Worm (Caenorhabditis elegans): ENCODE data around the gene F41B4.3.

Gene F41B4.3

ce11 chrX:6790986-6791385, 44.9 kb downstream of the F41B4.3 start, which contains the start of gene asp-3:
TSS of gene asp-3 (plus strand) at chrX:6791064.
- TF ChIP-seq pha-4 (tag; optimal IDR thresholded peaks at IDR 0.05) (peak; percentile 2), jun-1 (tag; optimal IDR thresholded peaks at IDR 0.05) (no peak), daf-12 (tag; optimal IDR thresholded peaks at IDR 0.05) (no peak), elt-2 (tag; optimal IDR thresholded peaks at IDR 0.05) (peak; percentile 68), pqm-1 (tag; optimal IDR thresholded peaks at IDR 0.05) (peak; percentile 41)

- TF ChIP-seq pha-4 (tag; optimal IDR thresholded peaks at IDR 0.05) (peak; percentile 1), ceh-9 (tag; optimal IDR thresholded peaks at IDR 0.05) (no peak), lin-15B (tag; optimal IDR thresholded peaks at IDR 0.05) (no peak), ceh-28 (tag; optimal IDR thresholded peaks at IDR 0.05) (no peak), fkh-2 (tag; optimal IDR thresholded peaks at IDR 0.05) (no peak), eor-1 (tag; optimal IDR thresholded peaks at IDR 0.05) (no peak), elt-1 (tag; optimal IDR thresholded peaks at IDR 0.05) (no peak), elt-2 (tag; optimal IDR thresholded peaks at IDR 0.05) (peak; percentile 48), pqm-1 (tag; optimal IDR thresholded peaks at IDR 0.05) (peak; percentile 48), aly-2 (tag; optimal IDR thresholded peaks at IDR 0.05) (no peak), nhr-76 (tag; optimal IDR thresholded peaks at IDR 0.05) (no peak)
Observed at ce11 chrX:6790457-6790856, 45.5 kb downstream of the F41B4.3 start.

- TF ChIP-seq elt-3 (tag; optimal IDR thresholded peaks at IDR 0.05) (no peak), lin-39 (tag; optimal IDR thresholded peaks at IDR 0.05) (no peak), nhr-67 (tag; optimal IDR thresholded peaks at IDR 0.05) (no peak), pqm-1 (tag; optimal IDR thresholded peaks at IDR 0.05) (peak; percentile 91), elt-2 (tag; optimal IDR thresholded peaks at IDR 0.05) (peak; percentile 95), elt-1 (tag; optimal IDR thresholded peaks at IDR 0.05) (no peak), ceh-28 (tag; optimal IDR thresholded peaks at IDR 0.05) (peak; percentile 42), aly-2 (tag; optimal IDR thresholded peaks at IDR 0.05) (no peak), nhr-76 (tag; optimal IDR thresholded peaks at IDR 0.05) (no peak), ZK546.5 (tag; optimal IDR thresholded peaks at IDR 0.05) (no peak), nhr-237 (tag; optimal IDR thresholded peaks at IDR 0.05) (no peak), jun-1 (tag; optimal IDR thresholded peaks at IDR 0.05) (peak; percentile 56), R02D3.7 (tag; optimal IDR thresholded peaks at IDR 0.05) (no peak), nhr-11 (tag; optimal IDR thresholded peaks at IDR 0.05) (no peak), pha-4 (tag; optimal IDR thresholded peaks at IDR 0.05) (peak; percentile 59), snpc-4 (tag; optimal IDR thresholded peaks at IDR 0.05) (no peak)
Observed at ce11 chrX:6788965-6789573, 46.8 kb downstream of the F41B4.3 start, which contains the start of gene sgca-1. TSS of gene sgca-1 (minus strand) at chrX:6789548.

Data from whole organism, L3 larva.